Worm (Caenorhabditis elegans) whole organism, early embryonic: ENCODE data around the gene rnh-1.0.

ENCODE experiments used
- B0310.2 ChIP-seq: sonication (generic microtip); optimal IDR thresholded peaks from 2 replicates; lab custom pipeline; 2016; ENCODE audit warnings: mild to moderate bottlenecking, missing genetic modification characterization, missing compliant biosample characterization
- F13C5.2 ChIP-seq: sonication (generic microtip); optimal IDR thresholded peaks from 2 replicates; lab custom pipeline; 2017; ENCODE audit warnings: mild to moderate bottlenecking, missing genetic modification characterization, inconsistent platforms, missing compliant biosample characterization
- aly-1 ChIP-seq: sonication (generic microtip); optimal IDR thresholded peaks from 2 replicates; lab custom pipeline; 2016; ENCODE audit warnings: missing genetic modification characterization, missing compliant biosample characterization
- ama-1 ChIP-seq: fragments of 150-350 bp; optimal IDR thresholded peaks from 2 replicates; lab custom pipeline; 2014
- ceh-13 ChIP-seq: fragments of 200-800 bp; sonication (Bioruptor generic); optimal IDR thresholded peaks from 2 replicates; lab custom pipeline; 2018; ENCODE audit warnings: mild to moderate bottlenecking, missing genetic modification characterization, missing compliant biosample characterization
- ceh-36 ChIP-seq: sonication (generic microtip); optimal IDR thresholded peaks from 2 replicates; lab custom pipeline; 2016; ENCODE audit warnings: missing genetic modification characterization, inconsistent platforms, missing compliant biosample characterization
- ets-7 ChIP-seq: sonication (generic microtip); optimal IDR thresholded peaks from 2 replicates; lab custom pipeline; 2016; ENCODE audit warnings: missing genotype, missing genetic modification characterization, missing compliant biosample characterization
- flt-1 ChIP-seq: fragments of 200-800 bp; sonication (Bioruptor generic); IDR thresholded peaks from 2 replicates; pipeline ENCODE4 v1.3.6; 2022; ENCODE audit warnings: missing genetic modification characterization, missing compliant biosample characterization
- hmbx-1 ChIP-seq: sonication (generic microtip); optimal IDR thresholded peaks from 2 replicates; lab custom pipeline; 2016; ENCODE audit warnings: mild to moderate bottlenecking, missing genetic modification characterization, missing compliant biosample characterization
- hmg-4 ChIP-seq: fragments of 200-800 bp; sonication (Bioruptor generic); optimal IDR thresholded peaks from 2 replicates; lab custom pipeline; 2018; ENCODE audit warnings: mild to moderate bottlenecking, missing genetic modification characterization, missing compliant biosample characterization
- hnd-1 ChIP-seq: sonication (generic microtip); optimal IDR thresholded peaks from 2 replicates; lab custom pipeline; 2016; ENCODE audit warnings: missing genetic modification characterization, missing compliant biosample characterization
- pes-1 ChIP-seq: fragments of 200-800 bp; sonication (Bioruptor generic); IDR thresholded peaks from 2 replicates; pipeline ENCODE4 v1.3.6; 2022; ENCODE audit warnings: missing genetic modification reagents, missing genetic modification characterization, missing compliant biosample characterization
- scrt-1 ChIP-seq: fragments of 200-800 bp; sonication (Bioruptor generic); IDR thresholded peaks from 2 replicates; pipeline ENCODE4 v1.3.6; 2022; ENCODE audit warnings: missing genetic modification characterization, missing compliant biosample characterization
- sea-1 ChIP-seq: fragments of 200-800 bp; sonication (Bioruptor generic); conservative IDR thresholded peaks from 2 replicates; pipeline ENCODE4 v1.3.6; 2022; ENCODE audit warnings: missing genetic modification characterization, missing compliant biosample characterization
- tbx-11 ChIP-seq: fragments of 200-800 bp; sonication (Bioruptor generic); IDR thresholded peaks from 2 replicates; pipeline ENCODE4 v1.3.6; 2022; ENCODE audit warnings: missing genetic modification characterization, missing compliant biosample characterization
- tbx-37 ChIP-seq: fragments of 200-800 bp; sonication (Bioruptor generic); conservative IDR thresholded peaks from 2 replicates; pipeline ENCODE4 v1.3.6; 2022; ENCODE audit warnings: missing genetic modification reagents, missing genetic modification characterization, missing compliant biosample characterization
- tra-4 ChIP-seq: sonication (generic microtip); optimal IDR thresholded peaks from 2 replicates; lab custom pipeline; 2017; ENCODE audit warnings: missing genetic modification characterization, missing compliant biosample characterization

The rnh-1.0 gene

DNA sequence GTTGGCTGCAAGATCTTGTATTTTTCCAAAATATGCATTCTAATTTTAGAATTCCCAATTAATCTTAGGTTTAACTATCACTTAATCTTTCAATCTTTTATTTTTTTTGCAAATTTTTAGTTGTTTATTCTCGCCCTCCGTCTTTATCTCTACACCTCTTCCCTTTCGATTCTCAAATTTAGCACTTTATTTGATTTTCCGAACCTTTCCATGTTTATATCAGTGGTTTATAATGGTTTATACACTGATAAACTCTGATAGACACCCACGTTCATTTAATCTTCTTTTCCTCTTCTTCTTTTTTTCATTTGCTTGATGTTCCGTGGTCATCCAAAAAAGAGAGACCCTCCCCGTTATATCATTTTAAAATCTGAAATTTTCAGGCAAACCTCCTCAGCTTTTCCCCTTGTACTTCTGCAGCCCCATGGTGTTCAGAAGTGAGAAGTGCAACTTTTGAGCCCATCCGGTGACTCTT lies 27.3 kb downstream of the rnh-1.0 start, which contains the start of the genes nsy-1 and F59A6.13:
nsy-1 (plus strand) TSS at position 377 of the 475 bp plus-strand sequence.
F59A6.13 (plus strand) TSS at position 425 of the 475 bp plus-strand sequence.
- TF ChIP-seq pes-1 (GFP tag; lab: Robert Waterston, UW) (no peak), ceh-13 (no peak), flt-1 (no peak), tbx-11 (GFP tag; lab: Robert Waterston, UW) (no peak), tbx-37 (GFP tag; lab: Robert Waterston, UW) (no peak), ama-1 (lab: Kevin White, UChicago) (no peak), scrt-1 (no peak), sea-1 (GFP tag; lab: Robert Waterston, UW) (no peak)

- no peak for TF ChIP-seq aly-1
- TF ChIP-seq tbx-11 (GFP tag; lab: Robert Waterston, UW) = no peak
- TF ChIP-seq ceh-36 (tag; lab: Kevin White, UChicago) = no peak
- no peak for TF ChIP-seq ama-1 (lab: Kevin White, UChicago)
- no peak for TF ChIP-seq hmbx-1 (tag; lab: Kevin White, UChicago)
- no peak for TF ChIP-seq hnd-1 (tag; lab: Kevin White, UChicago)
- no peak for TF ChIP-seq sea-1 (GFP tag; lab: Robert Waterston, UW)
- no peak for TF ChIP-seq pes-1 (GFP tag; lab: Robert Waterston, UW)
- TF ChIP-seq B0310.2 = no peak
- TF ChIP-seq F13C5.2 (tag; lab: Kevin White, UChicago) = no peak
- TF ChIP-seq scrt-1 = no peak
These were observed 32.8 kb downstream of the rnh-1.0 start for ce11 chrII:5027952-5028351.

ce11 chrII:5031612-5032011 lies 36.5 kb downstream of the rnh-1.0 start, which contains the start of gene wdr-83:
TSS of gene wdr-83 (minus strand) at chrII:5031712.
- no peak for TF ChIP-seq F13C5.2 (tag; lab: Kevin White, UChicago)
- no peak for TF ChIP-seq pes-1 (GFP tag; lab: Robert Waterston, UW)
- no peak for TF ChIP-seq ama-1 (lab: Kevin White, UChicago)
- TF ChIP-seq sea-1 (GFP tag; lab: Robert Waterston, UW) = no peak
- no peak for TF ChIP-seq aly-1
- TF ChIP-seq ets-7 (tag; lab: Kevin White, UChicago) = no peak
- no peak for TF ChIP-seq hmg-4
- no peak for TF ChIP-seq scrt-1
- no peak for TF ChIP-seq tra-4 (tag; lab: Kevin White, UChicago)
- TF ChIP-seq B0310.2 = no peak
- TF ChIP-seq flt-1 = no peak
- no peak for TF ChIP-seq tbx-37 (GFP tag; lab: Robert Waterston, UW)
- TF ChIP-seq tbx-11 (GFP tag; lab: Robert Waterston, UW) = no peak
- TF ChIP-seq ceh-36 (tag; lab: Kevin White, UChicago) = no peak
- no peak for TF ChIP-seq ceh-13
- TF ChIP-seq hmbx-1 (tag; lab: Kevin White, UChicago) = no peak

ce11 chrII:5032669-5033068 lies 37.5 kb downstream of the rnh-1.0 start:
- peak; percentile 92 for TF ChIP-seq sea-1 (GFP tag; lab: Robert Waterston, UW)
- TF ChIP-seq ets-7 (tag; lab: Kevin White, UChicago) = peak; percentile 91
- peak; percentile 79 for TF ChIP-seq hnd-1 (tag; lab: Kevin White, UChicago)
- TF ChIP-seq ceh-36 (tag; lab: Kevin White, UChicago) = peak; percentile 92
- TF ChIP-seq pes-1 (GFP tag; lab: Robert Waterston, UW) = peak; percentile 96
- TF ChIP-seq hmbx-1 (tag; lab: Kevin White, UChicago) = peak; percentile 83
- TF ChIP-seq aly-1 = peak; percentile 96
- TF ChIP-seq ceh-13 = peak; percentile 77
- peak; percentile 91 for TF ChIP-seq flt-1
- TF ChIP-seq ama-1 (lab: Kevin White, UChicago) = peak; percentile 74
- TF ChIP-seq scrt-1 = peak; percentile 95
- TF ChIP-seq B0310.2 = peak; percentile 94
- peak; percentile 81 for TF ChIP-seq tra-4 (tag; lab: Kevin White, UChicago)
- peak; percentile 97 for TF ChIP-seq F13C5.2 (tag; lab: Kevin White, UChicago)
- TF ChIP-seq tbx-37 (GFP tag; lab: Robert Waterston, UW) = peak; percentile 94
- TF ChIP-seq tbx-11 (GFP tag; lab: Robert Waterston, UW) = peak; percentile 94
- TF ChIP-seq hmg-4 = peak; percentile 98

DNA sequence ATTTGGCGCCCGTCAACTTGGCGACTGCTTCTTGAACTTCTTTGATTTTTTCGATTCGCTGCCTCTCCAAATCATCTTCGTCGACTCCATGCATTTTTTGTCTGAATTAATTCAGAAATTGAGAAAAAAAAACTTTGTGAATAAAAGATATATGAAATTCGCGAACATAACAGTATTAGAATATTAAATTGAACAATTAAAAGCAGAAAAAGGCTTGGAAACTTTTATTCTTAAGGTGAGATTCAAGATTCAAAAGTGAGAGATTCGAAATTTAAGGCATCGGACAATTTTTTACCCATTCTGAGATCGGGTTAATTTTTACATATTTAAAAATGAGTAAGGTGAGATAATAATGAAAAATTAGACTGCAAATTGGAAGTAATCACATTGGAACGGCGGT lies 38.8 kb downstream of the rnh-1.0 start, which contains the start of gene F33G12.3:
F33G12.3 (minus strand) TSS at position 101 of the 400 bp plus-strand sequence.
- TF ChIP-seq hnd-1 (tag; lab: Kevin White, UChicago) = no peak
- no peak for TF ChIP-seq aly-1
- TF ChIP-seq B0310.2 = no peak
- no peak for TF ChIP-seq tra-4 (tag; lab: Kevin White, UChicago)
- TF ChIP-seq ama-1 (lab: Kevin White, UChicago) = no peak
- no peak for TF ChIP-seq tbx-11 (GFP tag; lab: Robert Waterston, UW)
- no peak for TF ChIP-seq hmbx-1 (tag; lab: Kevin White, UChicago)

ce11 chrII:5036128-5036527 lies 41.0 kb downstream of the rnh-1.0 start, which contains the start of gene lrr-1:
TSS of gene lrr-1 (minus strand) at chrII:5036439.
- no peak for TF ChIP-seq flt-1
- TF ChIP-seq ets-7 (tag; lab: Kevin White, UChicago) = no peak
- no peak for TF ChIP-seq scrt-1
- TF ChIP-seq aly-1 = no peak
- no peak for TF ChIP-seq ceh-13
- no peak for TF ChIP-seq tbx-11 (GFP tag; lab: Robert Waterston, UW)
- no peak for TF ChIP-seq hnd-1 (tag; lab: Kevin White, UChicago)
- TF ChIP-seq hmbx-1 (tag; lab: Kevin White, UChicago) = no peak
- TF ChIP-seq F13C5.2 (tag; lab: Kevin White, UChicago) = no peak
- TF ChIP-seq B0310.2 = no peak
- no peak for TF ChIP-seq pes-1 (GFP tag; lab: Robert Waterston, UW)
- no peak for TF ChIP-seq tbx-37 (GFP tag; lab: Robert Waterston, UW)
- TF ChIP-seq hmg-4 = no peak
- no peak for TF ChIP-seq sea-1 (GFP tag; lab: Robert Waterston, UW)

- TF ChIP-seq sea-1 (GFP tag; lab: Robert Waterston, UW) = no peak
- TF ChIP-seq F13C5.2 (tag; lab: Kevin White, UChicago) = no peak
- TF ChIP-seq hmbx-1 (tag; lab: Kevin White, UChicago) = no peak
- no peak for TF ChIP-seq ceh-36 (tag; lab: Kevin White, UChicago)
- no peak for TF ChIP-seq hmg-4
- TF ChIP-seq ets-7 (tag; lab: Kevin White, UChicago) = no peak
- TF ChIP-seq scrt-1 = no peak
- TF ChIP-seq aly-1 = no peak
- TF ChIP-seq pes-1 (GFP tag; lab: Robert Waterston, UW) = no peak
- no peak for TF ChIP-seq tbx-37 (GFP tag; lab: Robert Waterston, UW)
These were observed 44.8 kb downstream of the rnh-1.0 start, which contains the start of gene golg-2 for ce11 chrII:5039912-5040311. TSS of gene golg-2 (minus strand) at chrII:5040091.
